Fruit fly (Drosophila melanogaster) whole organism, prepupa: ENCODE results near the gene CG4607.
A peak's percentile ranks its signal among the peaks of the same experiment; 100 is the strongest.

ENCODE experiments used
- Blimp-1 ChIP-seq: fragments of 200-800 bp; sonication (Bioruptor generic); optimal IDR thresholded peaks from 3 replicates; lab custom pipeline; 2017; ENCODE audit warnings: missing biosample characterization, missing genetic modification characterization, mild to moderate bottlenecking, moderate library complexity, missing genetic modification reagents
- CG10631 ChIP-seq: fragments of 200-800 bp; sonication (Bioruptor generic); optimal IDR thresholded peaks from 2 replicates; lab custom pipeline; 2016; ENCODE audit warnings: missing biosample characterization, missing genetic modification characterization
- CG10669 ChIP-seq: fragments of 200-800 bp; sonication (Bioruptor generic); optimal IDR thresholded peaks from 3 replicates; lab custom pipeline; 2018; ENCODE audit warnings: missing biosample characterization, mild to moderate bottlenecking, missing genetic modification characterization, moderate library complexity
- CG11762 ChIP-seq: fragments of 200-800 bp; sonication (Bioruptor generic); optimal IDR thresholded peaks from 3 replicates; lab custom pipeline; 2016; ENCODE audit warnings: missing biosample characterization, missing genetic modification characterization; ENCODE audit not compliant: insufficient read depth
- CG11902 ChIP-seq: fragments of 200-800 bp; sonication (Bioruptor generic); optimal IDR thresholded peaks from 3 replicates; lab custom pipeline; 2016; ENCODE audit warnings: missing biosample characterization, missing genetic modification characterization
- CG15336 ChIP-seq: fragments of 200-800 bp; sonication (Bioruptor generic); IDR thresholded peaks from 2 replicates; pipeline ENCODE4 v1.3.6; 2022; ENCODE audit warnings: missing biosample characterization, missing genetic modification characterization
- CG16779 ChIP-seq: fragments of 200-800 bp; sonication (Bioruptor generic); optimal IDR thresholded peaks from 3 replicates; lab custom pipeline; 2017; ENCODE audit warnings: missing biosample characterization, mild to moderate bottlenecking, missing genetic modification characterization
- CG3032 ChIP-seq: fragments of 200-800 bp; optimal IDR thresholded peaks from 2 replicates; lab custom pipeline; 2019; ENCODE audit warnings: missing biosample characterization, mild to moderate bottlenecking, missing genetic modification characterization, moderate library complexity
- CG32006 ChIP-seq: fragments of 200-800 bp; sonication (Bioruptor generic); optimal IDR thresholded peaks from 3 replicates; lab custom pipeline; 2017; ENCODE audit warnings: missing biosample characterization, mild to moderate bottlenecking, missing genetic modification characterization
- CG34406 ChIP-seq: fragments of 200-800 bp; sonication (Bioruptor generic); optimal IDR thresholded peaks from 3 replicates; lab custom pipeline; 2016; ENCODE audit warnings: missing biosample characterization, missing genetic modification characterization
- CG3919 ChIP-seq: fragments of 200-800 bp; sonication (Bioruptor generic); optimal IDR thresholded peaks from 3 replicates; lab custom pipeline; 2016; ENCODE audit warnings: missing biosample characterization, missing genetic modification characterization
- CG4318 ChIP-seq: fragments of 200-800 bp; sonication (Bioruptor generic); optimal IDR thresholded peaks from 3 replicates; lab custom pipeline; 2017; ENCODE audit warnings: missing biosample characterization, mild to moderate bottlenecking, missing genetic modification characterization
- CG6163 ChIP-seq: fragments of 200-800 bp; sonication (Bioruptor generic); IDR thresholded peaks from 3 replicates; pipeline ENCODE4 v1.3.6; 2022; ENCODE audit warnings: missing biosample characterization, missing genetic modification characterization
- CG6276 ChIP-seq: fragments of 200-800 bp; sonication (Bioruptor generic); optimal IDR thresholded peaks from 2 replicates; lab custom pipeline; 2017; ENCODE audit warnings: missing biosample characterization, mild to moderate bottlenecking, missing genetic modification characterization
- CG6854 ChIP-seq: fragments of 200-800 bp; sonication (Bioruptor generic); optimal IDR thresholded peaks from 2 replicates; lab custom pipeline; 2017; ENCODE audit warnings: missing biosample characterization, mild to moderate bottlenecking, missing genetic modification characterization
- CG7368 ChIP-seq: fragments of 200-800 bp; sonication (Bioruptor generic); optimal IDR thresholded peaks from 3 replicates; lab custom pipeline; 2016; ENCODE audit warnings: missing biosample characterization, missing genetic modification characterization
- CG8119 ChIP-seq: fragments of 200-800 bp; sonication (Bioruptor generic); IDR thresholded peaks from 3 replicates; pipeline ENCODE4 v1.3.6; 2022; ENCODE audit warnings: missing biosample characterization, missing genetic modification characterization
- CG8319 ChIP-seq: fragments of 200-800 bp; sonication (Bioruptor generic); optimal IDR thresholded peaks from 3 replicates; lab custom pipeline; 2016; ENCODE audit warnings: missing biosample characterization, missing genetic modification characterization
- Eip78C ChIP-seq: fragments of 200-800 bp; sonication (Bioruptor generic); peaks from one replicate; lab custom pipeline; 2016; ENCODE audit warnings: missing biosample characterization, missing genetic modification characterization
- Ets21C ChIP-seq: fragments of 200-800 bp; sonication (Bioruptor generic); optimal IDR thresholded peaks from 3 replicates; lab custom pipeline; 2016; ENCODE audit warnings: missing biosample characterization, missing genetic modification characterization
- Ets96B ChIP-seq: fragments of 200-800 bp; optimal IDR thresholded peaks from 2 replicates; lab custom pipeline; 2019; ENCODE audit warnings: missing biosample characterization, mild to moderate bottlenecking, missing genetic modification characterization, moderate library complexity
- Gug ChIP-seq: fragments of 200-800 bp; sonication (Bioruptor generic); IDR thresholded peaks from 2 replicates; pipeline ENCODE4 v1.3.6; 2022; ENCODE audit warnings: missing biosample characterization, missing genetic modification characterization
- Hr38 ChIP-seq: sonication (Bioruptor generic); optimal IDR thresholded peaks from 2 replicates; lab custom pipeline; 2016; ENCODE audit warnings: missing biosample characterization, missing genetic modification characterization
- Lpt ChIP-seq: fragments of 200-800 bp; sonication (Bioruptor generic); optimal IDR thresholded peaks from 3 replicates; lab custom pipeline; 2016; ENCODE audit warnings: missing biosample characterization, missing genetic modification characterization
- dac ChIP-seq: fragments of 200-800 bp; sonication (Bioruptor generic); optimal IDR thresholded peaks from 2 replicates; lab custom pipeline; 2017; ENCODE audit warnings: missing biosample characterization, mild to moderate bottlenecking, missing genetic modification characterization
- eg ChIP-seq: fragments of 200-800 bp; sonication (Bioruptor generic); IDR thresholded peaks from 3 replicates; pipeline ENCODE4 v1.3.6; 2022; ENCODE audit warnings: missing biosample characterization, missing genetic modification characterization
- esn ChIP-seq: fragments of 200-800 bp; sonication (Bioruptor generic); optimal IDR thresholded peaks from 2 replicates; lab custom pipeline; 2016; ENCODE audit warnings: missing biosample characterization, mild to moderate bottlenecking, missing genetic modification characterization, moderate library complexity
- fd59A ChIP-seq: fragments of 200-800 bp; sonication (Bioruptor generic); optimal IDR thresholded peaks from 2 replicates; lab custom pipeline; 2017; ENCODE audit warnings: missing biosample characterization, mild to moderate bottlenecking, missing genetic modification characterization, missing genetic modification reagents
- fd85E ChIP-seq: fragments of 200-800 bp; sonication (Bioruptor generic); optimal IDR thresholded peaks from 3 replicates; lab custom pipeline; 2016; ENCODE audit warnings: missing biosample characterization, missing genetic modification characterization
- pdm3 ChIP-seq: fragments of 200-800 bp; sonication (Bioruptor generic); optimal IDR thresholded peaks from 3 replicates; lab custom pipeline; 2016; ENCODE audit warnings: missing biosample characterization, missing genetic modification characterization
- ss ChIP-seq, 2 experiments: fragments of 200-800 bp; sonication (Bioruptor generic); optimal IDR thresholded peaks; 2 replicates in 1 of 2; 3 replicates in 1 of 2; lab custom pipeline; 2017 to 2018; ENCODE audit warnings: mild to moderate bottlenecking in 2 of 2, missing biosample characterization in 2 of 2, missing genetic modification characterization in 2 of 2, moderate library complexity in 1 of 2
- svp ChIP-seq: fragments of 200-800 bp; sonication (Bioruptor generic); peaks from one replicate; lab custom pipeline; 2016; ENCODE audit warnings: missing biosample characterization, missing genetic modification characterization
- topi ChIP-seq: fragments of 200-800 bp; sonication (Bioruptor generic); optimal IDR thresholded peaks from 3 replicates; lab custom pipeline; 2016; ENCODE audit warnings: missing biosample characterization, missing genetic modification characterization
- vri ChIP-seq: fragments of 200-800 bp; sonication (Bioruptor generic); optimal IDR thresholded peaks from 3 replicates; lab custom pipeline; 2016; ENCODE audit warnings: missing biosample characterization, mild to moderate bottlenecking, missing genetic modification characterization

The CG4607 gene

DNA sequence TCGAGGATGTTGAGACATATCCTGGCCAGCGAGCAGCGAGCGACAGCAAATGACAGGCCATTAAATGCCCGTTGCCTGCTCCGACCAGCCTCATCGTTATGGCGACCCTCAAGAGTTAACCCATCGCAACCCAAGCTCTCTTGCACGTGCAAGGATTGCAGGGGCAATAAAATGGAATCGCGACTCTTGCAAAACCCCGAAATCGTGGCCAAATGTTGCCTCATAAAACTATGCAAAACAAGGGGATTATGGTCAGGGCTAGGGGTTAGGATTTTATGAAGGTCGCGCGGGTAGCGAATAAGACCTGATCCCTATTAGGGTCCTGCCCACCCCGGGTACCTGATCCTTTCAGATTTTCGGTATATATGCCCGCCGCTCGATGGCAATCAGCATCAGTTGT, 20.1 kb upstream of the CG4607 start, which contains the start of gene nullo:
TSS of gene nullo (plus strand) at position 390 of the 400 bp plus-strand sequence.
- no peak for TF ChIP-seq Blimp-1 (GFP tag; lab: Kevin White, UChicago)
- TF ChIP-seq CG6854 (GFP tag; lab: Kevin White, UChicago) = no peak
- TF ChIP-seq fd59A = no peak
- no peak for TF ChIP-seq Lpt
- no peak for TF ChIP-seq Gug (GFP tag; lab: Robert Waterston, UW)
- no peak for TF ChIP-seq fd85E (GFP tag; lab: Kevin White, UChicago)
- no peak for TF ChIP-seq CG16779 (tag; lab: Kevin White, UChicago)
- TF ChIP-seq esn (GFP tag; lab: Kevin White, UChicago) = no peak
- TF ChIP-seq CG34406 (GFP tag; lab: Kevin White, UChicago) = no peak
- TF ChIP-seq Ets21C (GFP tag; lab: Kevin White, UChicago) = no peak
- TF ChIP-seq Ets96B (tag; lab: Kevin White, UChicago) = no peak

DNA sequence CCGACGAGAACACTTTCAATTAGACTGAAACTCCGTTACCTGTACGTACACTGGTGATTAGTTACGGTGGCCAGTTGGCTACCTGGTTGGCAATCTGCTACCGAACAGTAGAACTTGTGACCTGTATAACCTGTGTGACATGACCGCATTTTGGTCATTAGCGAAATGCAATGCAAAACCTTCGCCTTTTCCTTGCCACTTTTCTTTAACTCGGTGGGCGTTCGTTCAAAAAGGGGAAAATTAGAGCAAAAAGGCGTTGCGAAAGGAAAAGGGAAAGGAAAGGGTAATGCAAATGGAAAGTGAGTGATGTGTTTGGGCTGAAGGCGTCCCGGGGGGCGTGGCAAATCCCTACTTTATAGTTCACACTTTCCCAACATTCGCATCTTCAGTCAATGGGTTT, 10.2 kb upstream of the CG4607 start:
- TF ChIP-seq svp = no peak
- TF ChIP-seq Gug (GFP tag; lab: Robert Waterston, UW) = no peak
- TF ChIP-seq CG11902 = no peak
- no peak for TF ChIP-seq Hr38 (GFP tag; lab: Kevin White, UChicago)
- no peak for TF ChIP-seq Eip78C (GFP tag; lab: Kevin White, UChicago)

DNA sequence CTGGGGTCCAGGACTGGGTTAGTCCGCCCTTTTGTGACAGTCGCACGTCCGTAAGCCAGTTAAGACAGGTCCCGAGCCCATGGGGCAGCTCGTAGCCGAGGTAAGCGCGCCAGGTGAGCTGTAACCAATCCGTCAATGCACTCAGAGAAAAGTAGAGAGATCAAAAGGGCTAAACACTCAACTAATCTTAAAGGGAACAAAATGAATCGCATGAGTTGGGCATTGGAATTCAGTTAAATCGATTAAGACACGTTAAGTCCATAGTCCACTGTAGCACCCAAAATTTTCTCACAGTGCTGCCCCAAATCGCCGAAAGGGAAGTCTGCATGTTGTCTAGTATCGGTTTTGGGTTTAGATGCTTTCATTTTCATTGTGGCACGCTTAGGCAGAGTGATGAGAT, 5.7 kb upstream of the CG4607 start:
- TF ChIP-seq ss (GFP tag; optimal IDR thresholded peaks at IDR 0.05; lab: Kevin White, UChicago) (no peak), topi (GFP tag; lab: Kevin White, UChicago) (no peak), eg (GFP tag; lab: Robert Waterston, UW) (no peak), CG11762 (no peak), CG10631 (GFP tag; lab: Kevin White, UChicago) (no peak)
- TF ChIP-seq, all 60 proteins: peak for 0

DNA sequence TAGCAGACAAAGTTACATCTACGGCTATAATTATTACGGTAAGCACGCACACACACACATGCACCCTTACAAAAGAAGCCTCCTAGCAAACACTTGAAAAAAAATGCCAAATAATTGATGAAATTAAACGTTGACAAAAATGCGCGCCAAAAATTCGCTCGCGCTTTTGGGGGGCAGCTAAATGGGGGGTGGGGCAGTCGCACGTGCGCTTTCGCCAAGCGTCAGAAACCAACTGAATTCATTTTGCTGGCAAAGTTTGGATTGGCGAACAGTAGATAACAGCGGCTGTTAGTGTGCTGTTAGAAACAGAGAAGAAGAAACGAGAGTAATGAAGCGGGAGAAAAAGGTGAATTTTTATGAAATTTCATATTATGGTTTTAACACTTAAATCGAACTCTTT, 3.4 kb upstream of the CG4607 start, which contains the start of gene CG12541:
TSS of gene CG12541 (minus strand) at position 218 of the 400 bp plus-strand sequence.
- no peak for TF ChIP-seq dac (GFP tag; lab: Kevin White, UChicago)
- TF ChIP-seq CG7368 = no peak
- peak; percentile 13 for TF ChIP-seq pdm3 (GFP tag; lab: Kevin White, UChicago)
- TF ChIP-seq CG6276 (GFP tag; lab: Kevin White, UChicago) = no peak
- peak; percentile 51 for TF ChIP-seq CG10669 (GFP tag; lab: Kevin White, UChicago)
- no peak for TF ChIP-seq CG8319 (GFP tag; lab: Kevin White, UChicago)
- no peak for TF ChIP-seq Gug (GFP tag; lab: Robert Waterston, UW)
- TF ChIP-seq Ets21C (GFP tag; lab: Kevin White, UChicago) = no peak
- TF ChIP-seq CG6163 = 0 out of 3 replicates have a peak, but pooled peaks have one; percentile 19

DNA sequence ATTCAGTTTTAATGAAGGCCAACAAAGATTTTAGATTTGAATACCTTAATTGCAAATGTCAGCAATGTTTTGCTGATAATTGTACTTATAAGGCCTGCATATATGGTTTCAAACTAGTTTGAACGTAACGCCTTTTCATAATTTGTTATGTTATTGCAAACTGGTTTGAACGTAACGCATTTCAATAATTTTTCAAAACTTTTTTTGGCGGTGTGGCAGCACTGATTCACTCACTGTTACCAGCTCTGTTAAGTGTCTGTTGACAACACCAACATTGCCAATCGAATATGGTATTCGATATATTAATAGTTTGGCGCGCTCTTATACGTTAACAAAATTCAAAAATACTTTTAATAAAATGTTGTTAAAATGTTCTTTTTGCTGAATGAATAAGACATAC, 2.6 kb upstream of the CG4607 start:
- no peak for TF ChIP-seq CG4318 (GFP tag; lab: Kevin White, UChicago)
- no peak for TF ChIP-seq vri (GFP tag; lab: Kevin White, UChicago)
- no peak for TF ChIP-seq CG15336 (GFP tag; lab: Robert Waterston, UW)
- TF ChIP-seq CG3919 = no peak
- no peak for TF ChIP-seq CG16779 (tag; lab: Kevin White, UChicago)
- TF ChIP-seq CG3032 (tag; lab: Kevin White, UChicago) = no peak
- TF ChIP-seq CG8119 (GFP tag; lab: Robert Waterston, UW) = no peak
- TF ChIP-seq CG32006 = no peak
